Worm (Caenorhabditis elegans): ENCODE results near the gene C04G6.4.

- TF ChIP-seq tbx-2 (tag; optimal IDR thresholded peaks at IDR 0.05) (no peak), ztf-11 (tag; optimal IDR thresholded peaks at IDR 0.05) (no peak), pqm-1 (tag; optimal IDR thresholded peaks at IDR 0.05) (no peak), C04F5.9 (tag; optimal IDR thresholded peaks at IDR 0.05) (no peak), ama-1 (optimal IDR thresholded peaks at IDR 0.05) (no peak), ceh-63 (GFP tag; optimal IDR thresholded peaks at IDR 0.05) (no peak), efl-1 (optimal IDR thresholded peaks at IDR 0.05) (no peak), efl-1 (GFP tag; optimal IDR thresholded peaks at IDR 0.05 in 1 of 2) (peak in 1 of 2 experiments; percentile 92), mep-1 (tag; optimal IDR thresholded peaks at IDR 0.05) (no peak), snpc-4 (tag; optimal IDR thresholded peaks at IDR 0.05) (no peak), fkh-10 (GFP tag; optimal IDR thresholded peaks at IDR 0.05) (no peak), nhr-90 (tag; optimal IDR thresholded peaks at IDR 0.05; ENCODE audit: poor library complexity) (no peak), ceh-82 (tag; optimal IDR thresholded peaks at IDR 0.05) (no peak)
These were observed 27.0 kb downstream of the C04G6.4 start for ce11 chrII:5056254-5056653.
